Worm (Caenorhabditis elegans) whole organism, L1 larva: ENCODE measurements around the gene mab-5.

Source experiments
- C34B4.2 ChIP-seq: sonication (generic microtip); optimal IDR thresholded peaks from 2 replicates; lab custom pipeline; 2017; ENCODE audit warnings: mild to moderate bottlenecking, missing genetic modification characterization, missing compliant biosample characterization
- F16B12.6 ChIP-seq: fragments of 150-350 bp; optimal IDR thresholded peaks from 2 replicates; lab custom pipeline; 2014; ENCODE audit warnings: missing biosample characterization, missing genetic modification characterization
- Y116A8C.19 ChIP-seq: sonication (generic microtip); optimal IDR thresholded peaks from 2 replicates; lab custom pipeline; 2016; ENCODE audit warnings: missing compliant biosample characterization, missing genetic modification characterization, borderline replicate concordance
- aha-1 ChIP-seq: fragments of 150-350 bp; optimal IDR thresholded peaks from 2 replicates; lab custom pipeline; 2014; ENCODE audit warnings: missing biosample characterization, missing genetic modification characterization
- alr-1 ChIP-seq: fragments of 200-800 bp; sonication (Bioruptor generic); optimal IDR thresholded peaks from 2 replicates; lab custom pipeline; 2018; ENCODE audit warnings: borderline replicate concordance, mild to moderate bottlenecking, missing genetic modification characterization, missing compliant biosample characterization
- aly-2 ChIP-seq: fragments of 150-350 bp; optimal IDR thresholded peaks from 2 replicates; lab custom pipeline; 2014; ENCODE audit warnings: missing biosample characterization, missing genetic modification characterization
- blmp-1 ChIP-seq: fragments of 150-350 bp; optimal IDR thresholded peaks from 2 replicates; lab custom pipeline; 2014; ENCODE audit warnings: missing biosample characterization, missing genetic modification characterization
- ceh-63 ChIP-seq: fragments of 200-800 bp; sonication (Bioruptor generic); optimal IDR thresholded peaks from 2 replicates; lab custom pipeline; 2018; ENCODE audit warnings: mild to moderate bottlenecking, missing genetic modification characterization, missing compliant biosample characterization
- ceh-90 ChIP-seq: sonication (generic microtip); optimal IDR thresholded peaks from 2 replicates; lab custom pipeline; 2016; ENCODE audit warnings: missing genetic modification characterization, missing compliant biosample characterization
- dpl-1 ChIP-seq, 3 experiments: fragments of 150-350 bp in 2 of 3; sonication (generic microtip) in 1 of 3; optimal IDR thresholded peaks; 2 replicates each; lab custom pipeline; 2014 to 2017; ENCODE audit warnings: missing biosample characterization in 3 of 3, missing genetic modification characterization in 3 of 3, missing genetic modification reagents in 3 of 3
- dsc-1 ChIP-seq: sonication (generic microtip); optimal IDR thresholded peaks from 2 replicates; lab custom pipeline; 2016; ENCODE audit warnings: mild to moderate bottlenecking, missing genetic modification characterization, missing compliant biosample characterization
- efl-3 ChIP-seq: fragments of 200-800 bp; sonication (Bioruptor generic); optimal IDR thresholded peaks from 2 replicates; lab custom pipeline; 2018; ENCODE audit warnings: mild to moderate bottlenecking, missing genetic modification characterization, missing compliant biosample characterization
- fkh-10 ChIP-seq: sonication (generic microtip); optimal IDR thresholded peaks from 2 replicates; lab custom pipeline; 2017; ENCODE audit warnings: missing biosample characterization, missing genetic modification reagents, missing genetic modification characterization
- fkh-8 ChIP-seq: sonication (generic microtip); optimal IDR thresholded peaks from 2 replicates; lab custom pipeline; 2016; ENCODE audit warnings: mild to moderate bottlenecking, missing genetic modification characterization, missing compliant biosample characterization
- fos-1 ChIP-seq: fragments of 150-350 bp; optimal IDR thresholded peaks from 2 replicates; lab custom pipeline; 2014; ENCODE audit warnings: missing biosample characterization, missing genetic modification characterization
- hlh-17 ChIP-seq: fragments of 200-800 bp; sonication (Bioruptor generic); optimal IDR thresholded peaks from 2 replicates; lab custom pipeline; 2018; ENCODE audit warnings: missing genetic modification characterization, mild to moderate bottlenecking, missing compliant biosample characterization, moderate library complexity, borderline replicate concordance
- hpl-2 ChIP-seq: fragments of 150-350 bp; optimal IDR thresholded peaks from 2 replicates; lab custom pipeline; 2014; ENCODE audit warnings: missing biosample characterization, missing genetic modification reagents, missing genetic modification characterization
- irx-1 ChIP-seq: sonication (generic microtip); optimal IDR thresholded peaks from 2 replicates; lab custom pipeline; 2016; ENCODE audit warnings: missing genetic modification characterization, missing compliant biosample characterization
- lin-13 ChIP-seq: fragments of 150-350 bp; optimal IDR thresholded peaks from 2 replicates; lab custom pipeline; 2014; ENCODE audit warnings: missing biosample characterization, missing genetic modification reagents, missing genetic modification characterization
- lin-14 ChIP-seq: fragments of 200-800 bp; sonication (Bioruptor generic); optimal IDR thresholded peaks from 2 replicates; lab custom pipeline; 2018; ENCODE audit warnings: mild to moderate bottlenecking, missing genetic modification characterization, moderate library complexity, missing compliant biosample characterization
- lin-15B ChIP-seq: fragments of 150-350 bp; sonication (generic microtip); optimal IDR thresholded peaks from 3 replicates; lab custom pipeline; 2014; ENCODE audit warnings: missing biosample characterization, missing genetic modification characterization
- lin-39 ChIP-seq: fragments of 150-350 bp; optimal IDR thresholded peaks from 2 replicates; lab custom pipeline; 2014; ENCODE audit warnings: missing biosample characterization, missing genetic modification reagents, missing genetic modification characterization
- lsy-2 ChIP-seq, 2 experiments: fragments of 150-350 bp; optimal IDR thresholded peaks; 2 replicates each; lab custom pipeline; 2014; ENCODE audit warnings: missing biosample characterization in 2 of 2, missing genetic modification characterization in 2 of 2
- mdl-1 ChIP-seq, 2 experiments: fragments of 150-350 bp; optimal IDR thresholded peaks; 2 replicates each; lab custom pipeline; 2014 to 2017; ENCODE audit warnings: missing biosample characterization in 2 of 2, missing genetic modification characterization in 2 of 2, inconsistent platforms in 1 of 2
- mef-2 ChIP-seq: fragments of 150-350 bp; optimal IDR thresholded peaks from 2 replicates; lab custom pipeline; 2014; ENCODE audit warnings: missing biosample characterization, missing genetic modification characterization
- nhr-19 ChIP-seq: fragments of 200-800 bp; sonication (Bioruptor generic); conservative IDR thresholded peaks from 2 replicates; pipeline ENCODE4 v1.3.6; 2022; ENCODE audit warnings: missing genetic modification characterization, missing compliant biosample characterization
- nhr-20 ChIP-seq: sonication (generic microtip); optimal IDR thresholded peaks from 2 replicates; lab custom pipeline; 2016; ENCODE audit warnings: mild to moderate bottlenecking, missing genetic modification characterization, missing compliant biosample characterization
- nhr-28 ChIP-seq: fragments of 150-350 bp; optimal IDR thresholded peaks from 2 replicates; lab custom pipeline; 2014; ENCODE audit warnings: missing biosample characterization, missing genetic modification characterization
- nhr-71 ChIP-seq: sonication (generic microtip); optimal IDR thresholded peaks from 2 replicates; lab custom pipeline; 2016; ENCODE audit warnings: mild to moderate bottlenecking, missing genetic modification characterization, moderate library complexity, missing compliant biosample characterization
- nhr-76 ChIP-seq: sonication (generic microtip); optimal IDR thresholded peaks from 2 replicates; lab custom pipeline; 2017; ENCODE audit warnings: missing biosample characterization, missing genetic modification characterization
- nhr-77 ChIP-seq: fragments of 150-350 bp; optimal IDR thresholded peaks from 2 replicates; lab custom pipeline; 2014; ENCODE audit warnings: missing biosample characterization, missing genetic modification characterization
- nhr-84 ChIP-seq: sonication (generic microtip); optimal IDR thresholded peaks from 2 replicates; lab custom pipeline; 2017; ENCODE audit warnings: missing biosample characterization, missing genetic modification characterization
- nhr-85 ChIP-seq: sonication (generic microtip); peaks from one replicate; lab custom pipeline; 2016; ENCODE audit warnings: missing genetic modification characterization, inconsistent platforms, missing compliant biosample characterization
- nhr-90 ChIP-seq: sonication (generic microtip); optimal IDR thresholded peaks from 2 replicates; lab custom pipeline; 2016; ENCODE audit warnings: mild to moderate bottlenecking, missing genetic modification characterization, missing compliant biosample characterization; ENCODE audit not compliant: poor library complexity
- pqm-1 ChIP-seq: sonication (generic microtip); optimal IDR thresholded peaks from 3 replicates; lab custom pipeline; 2017; ENCODE audit warnings: missing biosample characterization, missing genetic modification characterization
- rnt-1 ChIP-seq: sonication (generic microtip); optimal IDR thresholded peaks from 2 replicates; lab custom pipeline; 2016; ENCODE audit warnings: mild to moderate bottlenecking, missing genetic modification characterization, moderate library complexity, missing compliant biosample characterization
- skn-1 ChIP-seq: fragments of 150-350 bp; optimal IDR thresholded peaks from 2 replicates; lab custom pipeline; 2014; ENCODE audit warnings: missing biosample characterization, missing genetic modification characterization
- snpc-4 ChIP-seq: fragments of 150-350 bp; optimal IDR thresholded peaks from 2 replicates; lab custom pipeline; 2014; ENCODE audit warnings: missing biosample characterization, missing genetic modification characterization
- snu-23 ChIP-seq: sonication (generic microtip); optimal IDR thresholded peaks from 2 replicates; lab custom pipeline; 2016; ENCODE audit warnings: missing genetic modification characterization, missing compliant biosample characterization
- sptf-1 ChIP-seq: fragments of 150-350 bp; optimal IDR thresholded peaks from 2 replicates; lab custom pipeline; 2014; ENCODE audit warnings: missing biosample characterization, missing genetic modification characterization
- tbx-2 ChIP-seq: sonication (generic microtip); optimal IDR thresholded peaks from 2 replicates; lab custom pipeline; 2016; ENCODE audit warnings: missing genetic modification characterization, missing compliant biosample characterization
- unc-130 ChIP-seq: fragments of 150-350 bp; optimal IDR thresholded peaks from 2 replicates; lab custom pipeline; 2017; ENCODE audit warnings: missing biosample characterization, missing genetic modification characterization, inconsistent platforms
- unc-30 ChIP-seq: sonication (generic microtip); optimal IDR thresholded peaks from 2 replicates; lab custom pipeline; 2017; ENCODE audit warnings: missing biosample characterization, missing genetic modification characterization
- unc-86 ChIP-seq: sonication (generic microtip); optimal IDR thresholded peaks from 2 replicates; lab custom pipeline; 2016; ENCODE audit warnings: missing genetic modification characterization, missing compliant biosample characterization
- unc-98 ChIP-seq: fragments of 200-800 bp; sonication (Bioruptor generic); IDR thresholded peaks from 2 replicates; pipeline ENCODE4 v1.3.6; 2022; ENCODE audit warnings: missing genetic modification characterization, missing compliant biosample characterization
- zag-1 ChIP-seq: fragments of 150-350 bp; optimal IDR thresholded peaks from 2 replicates; lab custom pipeline; 2014; ENCODE audit warnings: missing biosample characterization, missing genetic modification characterization
- zip-4 ChIP-seq: fragments of 200-800 bp; sonication (Bioruptor generic); optimal IDR thresholded peaks from 2 replicates; lab custom pipeline; 2018; ENCODE audit warnings: mild to moderate bottlenecking, missing genetic modification characterization, moderate library complexity, missing compliant biosample characterization

Gene mab-5

ce11 chrIII:7780566-7781238, 2.6 kb downstream of the mab-5 start:
- TF ChIP-seq lsy-2 (tag; optimal IDR thresholded peaks at IDR 0.05; lab: Kevin White, UChicago), result peak in 1 of 2 experiments; percentile 9
- peak; percentile 57 for TF ChIP-seq blmp-1 (tag; lab: Kevin White, UChicago)
- TF ChIP-seq snu-23 (GFP tag; lab: Kevin White, UChicago), result no peak
- TF ChIP-seq mdl-1 (tag; optimal IDR thresholded peaks at IDR 0.05; lab: Kevin White, UChicago), result no peak
- peak; percentile 80 for TF ChIP-seq rnt-1 (tag; lab: Kevin White, UChicago)
- no peak for TF ChIP-seq hlh-17
- TF ChIP-seq unc-130, result peak; percentile 10
- TF ChIP-seq nhr-71 (tag; lab: Kevin White, UChicago), result peak; percentile 51
- TF ChIP-seq fkh-8 (tag; lab: Kevin White, UChicago), result no peak
- no peak for TF ChIP-seq ceh-63 (GFP tag; lab: Kevin White, UChicago)
- peak; percentile 12 for TF ChIP-seq tbx-2 (tag; lab: Kevin White, UChicago)
- TF ChIP-seq dpl-1 (GFP tag; optimal IDR thresholded peaks at IDR 0.05; lab: Kevin White, UChicago), result no peak
- TF ChIP-seq zip-4 (GFP tag; lab: Kevin White, UChicago), result no peak
- TF ChIP-seq lin-14 (GFP tag; lab: Kevin White, UChicago), result peak; percentile 39
- TF ChIP-seq nhr-85 (tag; lab: Kevin White, UChicago), result peak; percentile 67
- TF ChIP-seq dsc-1 (tag; lab: Kevin White, UChicago), result peak; percentile 13
- TF ChIP-seq aly-2, result no peak
- no peak for TF ChIP-seq zag-1 (tag; lab: Kevin White, UChicago)

- TF ChIP-seq nhr-84 (tag; lab: Kevin White, UChicago), result no peak
- no peak for TF ChIP-seq unc-86 (tag; lab: Kevin White, UChicago)
- peak in 1 of 2 experiments; percentile 58 for TF ChIP-seq lsy-2 (tag; optimal IDR thresholded peaks at IDR 0.05; lab: Kevin White, UChicago)
- no peak for TF ChIP-seq nhr-85 (tag; lab: Kevin White, UChicago)
Measured at ce11 chrIII:7779313-7779712, 3.9 kb downstream of the mab-5 start.

DNA sequence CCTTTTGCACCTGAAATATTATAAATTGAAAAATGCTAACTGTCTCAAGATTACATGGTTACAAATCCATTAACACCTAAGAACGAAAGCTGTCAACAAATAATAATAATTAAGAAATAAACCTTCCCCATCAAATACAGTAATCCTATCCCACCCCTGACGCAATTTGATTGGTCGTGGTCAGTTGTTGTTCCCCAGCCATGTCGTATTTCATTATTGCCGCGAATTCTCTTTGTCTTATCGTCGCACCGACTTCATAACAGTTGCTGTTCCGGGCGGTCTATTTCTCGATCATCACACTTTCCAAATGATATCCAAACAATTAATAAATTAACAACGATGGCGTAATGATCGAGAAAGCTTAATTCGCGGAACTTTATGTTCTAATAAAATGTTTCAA, 4.7 kb downstream of the mab-5 start:
- peak; percentile 40 for TF ChIP-seq unc-130
- TF ChIP-seq snpc-4, result no peak
- TF ChIP-seq fos-1 (tag; lab: Kevin White, UChicago), result no peak
- no peak for TF ChIP-seq unc-98
- TF ChIP-seq F16B12.6 (tag; lab: Kevin White, UChicago), result no peak
- no peak for TF ChIP-seq fkh-8 (tag; lab: Kevin White, UChicago)
- no peak for TF ChIP-seq irx-1
- peak; percentile 31 for TF ChIP-seq lin-14 (GFP tag; lab: Kevin White, UChicago)
- no peak for TF ChIP-seq alr-1 (tag; lab: Kevin White, UChicago)
- no peak for TF ChIP-seq skn-1 (tag; lab: Kevin White, UChicago)
- no peak for TF ChIP-seq lin-39 (tag; lab: Kevin White, UChicago)
- no peak for TF ChIP-seq mef-2 (tag; lab: Kevin White, UChicago)
- no peak for TF ChIP-seq aly-2
- peak; percentile 68 to 83 for TF ChIP-seq lsy-2 (tag; optimal IDR thresholded peaks at IDR 0.05; lab: Kevin White, UChicago)
- TF ChIP-seq aha-1 (tag; lab: Kevin White, UChicago), result no peak
- TF ChIP-seq lin-15B, result no peak
- TF ChIP-seq sptf-1 (tag; lab: Kevin White, UChicago), result no peak
- no peak for TF ChIP-seq nhr-77 (tag; lab: Kevin White, UChicago)
- TF ChIP-seq pqm-1, result no peak
- peak; percentile 30 for TF ChIP-seq nhr-71 (tag; lab: Kevin White, UChicago)
- TF ChIP-seq hlh-17, result no peak
- TF ChIP-seq lin-13 (GFP tag; lab: Kevin White, UChicago), result no peak
- TF ChIP-seq nhr-28 (tag; lab: Kevin White, UChicago), result no peak
- TF ChIP-seq ceh-90 (tag; lab: Kevin White, UChicago), result no peak
- TF ChIP-seq fkh-10 (GFP tag; lab: Kevin White, UChicago), result no peak
- TF ChIP-seq nhr-19 (GFP tag; lab: Robert Waterston, UW), result no peak
- TF ChIP-seq snu-23 (GFP tag; lab: Kevin White, UChicago), result peak; percentile 4
- no peak for TF ChIP-seq C34B4.2 (tag; lab: Kevin White, UChicago)
- TF ChIP-seq efl-3 (GFP tag; lab: Kevin White, UChicago), result no peak
- TF ChIP-seq nhr-20 (tag; lab: Kevin White, UChicago), result no peak
- no peak for TF ChIP-seq unc-30
- TF ChIP-seq zip-4 (GFP tag; lab: Kevin White, UChicago), result no peak
- no peak for TF ChIP-seq ceh-63 (GFP tag; lab: Kevin White, UChicago)
- no peak for TF ChIP-seq unc-86 (tag; lab: Kevin White, UChicago)
- TF ChIP-seq Y116A8C.19 (tag; lab: Kevin White, UChicago), result no peak
- no peak for TF ChIP-seq nhr-90
- TF ChIP-seq hpl-2 (GFP tag; lab: Kevin White, UChicago), result no peak
- no peak for TF ChIP-seq nhr-76 (tag; lab: Kevin White, UChicago)
- no peak for TF ChIP-seq mdl-1 (tag; optimal IDR thresholded peaks at IDR 0.05; lab: Kevin White, UChicago)
